Worm (Caenorhabditis elegans) whole organism, late embryonic: Measurements from ENCODE around the gene ZC443.7.
A peak's percentile ranks its signal among the peaks of the same experiment; 100 is the strongest.

Source experiments
- C08G9.2 ChIP-seq: sonication (generic microtip); optimal IDR thresholded peaks from 2 replicates; lab custom pipeline; 2016; ENCODE audit warnings: mild to moderate bottlenecking, missing genetic modification characterization, moderate library complexity, missing compliant biosample characterization
- K02D7.2 ChIP-seq: sonication (generic microtip); optimal IDR thresholded peaks from 2 replicates; lab custom pipeline; 2017; ENCODE audit warnings: mild to moderate bottlenecking, missing genetic modification characterization, missing compliant biosample characterization
- T23F11.4 ChIP-seq: fragments of 200-800 bp; sonication (Bioruptor generic); optimal IDR thresholded peaks from 2 replicates; lab custom pipeline; 2018; ENCODE audit warnings: mild to moderate bottlenecking, missing genetic modification characterization, missing compliant biosample characterization
- ahr-1 ChIP-seq: sonication (generic microtip); optimal IDR thresholded peaks from 2 replicates; lab custom pipeline; 2016; ENCODE audit warnings: missing genetic modification characterization, missing compliant biosample characterization
- ceh-14 ChIP-seq: sonication (generic microtip); optimal IDR thresholded peaks from 2 replicates; lab custom pipeline; 2016; ENCODE audit warnings: missing genotype, missing genetic modification characterization, missing compliant biosample characterization
- ceh-18 ChIP-seq: sonication (generic microtip); optimal IDR thresholded peaks from 2 replicates; lab custom pipeline; 2016; ENCODE audit warnings: missing genetic modification characterization, missing compliant biosample characterization
- ceh-2 ChIP-seq: sonication (generic microtip); optimal IDR thresholded peaks from 2 replicates; lab custom pipeline; 2016; ENCODE audit warnings: missing genotype, missing genetic modification characterization, missing compliant biosample characterization
- ceh-22 ChIP-seq: sonication (generic microtip); optimal IDR thresholded peaks from 2 replicates; lab custom pipeline; 2017; ENCODE audit warnings: missing biosample characterization, missing genetic modification characterization
- ceh-24 ChIP-seq: sonication (generic microtip); optimal IDR thresholded peaks from 2 replicates; lab custom pipeline; 2016; ENCODE audit warnings: mild to moderate bottlenecking, missing genetic modification characterization, missing compliant biosample characterization
- ceh-31 ChIP-seq: sonication (generic microtip); optimal IDR thresholded peaks from 2 replicates; lab custom pipeline; 2016; ENCODE audit warnings: missing genetic modification characterization, missing compliant biosample characterization
- ceh-34 ChIP-seq: sonication (generic microtip); optimal IDR thresholded peaks from 2 replicates; lab custom pipeline; 2016; ENCODE audit warnings: mild to moderate bottlenecking, missing genetic modification characterization, missing compliant biosample characterization
- ceh-9 ChIP-seq: sonication (generic microtip); optimal IDR thresholded peaks from 2 replicates; lab custom pipeline; 2016; ENCODE audit warnings: mild to moderate bottlenecking, missing genetic modification characterization, inconsistent platforms, missing compliant biosample characterization
- che-1 ChIP-seq: sonication (generic microtip); optimal IDR thresholded peaks from 2 replicates; lab custom pipeline; 2016; ENCODE audit warnings: mild to moderate bottlenecking, missing genetic modification characterization, missing compliant biosample characterization
- dmd-4 ChIP-seq: sonication (generic microtip); optimal IDR thresholded peaks from 2 replicates; lab custom pipeline; 2016; ENCODE audit warnings: borderline replicate concordance, missing genetic modification characterization, missing compliant biosample characterization
- dve-1 ChIP-seq: sonication (generic microtip); optimal IDR thresholded peaks from 2 replicates; lab custom pipeline; 2017; ENCODE audit warnings: antibody characterized with exemption, mild to moderate bottlenecking, missing genetic modification characterization, missing compliant biosample characterization
- elt-2 ChIP-seq: sonication (generic microtip); optimal IDR thresholded peaks from 2 replicates; lab custom pipeline; 2016; ENCODE audit warnings: missing genetic modification reagents, missing genetic modification characterization, missing compliant biosample characterization
- elt-4 ChIP-seq: sonication (generic microtip); optimal IDR thresholded peaks from 2 replicates; lab custom pipeline; 2016; ENCODE audit warnings: missing genetic modification characterization, missing compliant biosample characterization
- fkh-10 ChIP-seq: fragments of 150-350 bp; optimal IDR thresholded peaks from 2 replicates; lab custom pipeline; 2014; ENCODE audit warnings: missing biosample characterization, missing genetic modification reagents, missing genetic modification characterization
- hlh-13 ChIP-seq: fragments of 200-800 bp; sonication (Bioruptor generic); optimal IDR thresholded peaks from 2 replicates; lab custom pipeline; 2018; ENCODE audit warnings: mild to moderate bottlenecking, missing genetic modification characterization, missing compliant biosample characterization
- hlh-6 ChIP-seq: sonication (generic microtip); optimal IDR thresholded peaks from 2 replicates; lab custom pipeline; 2016; ENCODE audit warnings: missing genotype, missing genetic modification characterization, missing compliant biosample characterization
- lin-11 ChIP-seq: fragments of 200-800 bp; sonication (Bioruptor generic); optimal IDR thresholded peaks from 2 replicates; lab custom pipeline; 2018; ENCODE audit warnings: mild to moderate bottlenecking, missing genetic modification characterization, missing compliant biosample characterization
- madf-2 ChIP-seq: sonication (generic microtip); optimal IDR thresholded peaks from 2 replicates; lab custom pipeline; 2017; ENCODE audit warnings: missing genetic modification characterization, missing compliant biosample characterization
- mec-3 ChIP-seq: sonication (generic microtip); optimal IDR thresholded peaks from 2 replicates; lab custom pipeline; 2016; ENCODE audit warnings: borderline replicate concordance, missing genetic modification characterization, missing compliant biosample characterization
- nfya-1 ChIP-seq: sonication (generic microtip); optimal IDR thresholded peaks from 2 replicates; lab custom pipeline; 2017; ENCODE audit warnings: missing genetic modification characterization, mild to moderate bottlenecking, missing compliant biosample characterization, antibody characterized with exemption, moderate library complexity
- nhr-232 ChIP-seq: sonication (generic microtip); optimal IDR thresholded peaks from 2 replicates; lab custom pipeline; 2016; ENCODE audit warnings: missing genetic modification characterization, missing compliant biosample characterization
- npax-4 ChIP-seq: sonication (generic microtip); optimal IDR thresholded peaks from 2 replicates; lab custom pipeline; 2016; ENCODE audit warnings: missing genetic modification characterization, missing compliant biosample characterization
- odd-2 ChIP-seq: sonication (generic microtip); optimal IDR thresholded peaks from 2 replicates; lab custom pipeline; 2017; ENCODE audit warnings: antibody characterized with exemption, mild to moderate bottlenecking, missing genetic modification characterization, missing compliant biosample characterization
- pag-3 ChIP-seq: sonication (generic microtip); optimal IDR thresholded peaks from 2 replicates; lab custom pipeline; 2016; ENCODE audit warnings: missing compliant biosample characterization, missing genetic modification characterization, borderline replicate concordance
- pros-1 ChIP-seq: fragments of 150-350 bp; optimal IDR thresholded peaks from 2 replicates; lab custom pipeline; 2014; ENCODE audit warnings: missing biosample characterization, missing genetic modification reagents, missing genetic modification characterization
- rnt-1 ChIP-seq: sonication (generic microtip); optimal IDR thresholded peaks from 2 replicates; lab custom pipeline; 2016; ENCODE audit warnings: missing genetic modification characterization, missing compliant biosample characterization
- sox-2 ChIP-seq: fragments of 200-800 bp; sonication (Bioruptor generic); IDR thresholded peaks from 2 replicates; pipeline ENCODE4 v1.3.6; 2022; ENCODE audit warnings: missing genetic modification reagents, missing genetic modification characterization, missing compliant biosample characterization
- syd-9 ChIP-seq: sonication (generic microtip); optimal IDR thresholded peaks from 2 replicates; lab custom pipeline; 2016; ENCODE audit warnings: mild to moderate bottlenecking, missing genetic modification characterization, moderate library complexity, missing compliant biosample characterization
- tbx-2 ChIP-seq: sonication (generic microtip); optimal IDR thresholded peaks from 2 replicates; lab custom pipeline; 2016; ENCODE audit warnings: missing genetic modification characterization, missing compliant biosample characterization
- tbx-7 ChIP-seq: sonication (generic microtip); optimal IDR thresholded peaks from 2 replicates; lab custom pipeline; 2016; ENCODE audit warnings: missing genotype, missing genetic modification characterization, missing compliant biosample characterization
- unc-3 ChIP-seq, 2 experiments: fragments of 200-800 bp in 1 of 2; sonication (Bioruptor generic) in 1 of 2; sonication (generic microtip) in 1 of 2; conservative IDR thresholded peaks in 1 of 2; optimal IDR thresholded peaks in 1 of 2; 2 replicates each; pipeline versions ENCODE4 v1.3.6 to Lab custom; 2016 to 2022; ENCODE audit warnings: missing compliant biosample characterization in 2 of 2, missing genetic modification characterization in 2 of 2, missing genetic modification reagents in 1 of 2
- unc-86 ChIP-seq: sonication (generic microtip); optimal IDR thresholded peaks from 2 replicates; lab custom pipeline; 2016; ENCODE audit warnings: missing genetic modification characterization, missing compliant biosample characterization
- zip-5 ChIP-seq: sonication (generic microtip); optimal IDR thresholded peaks from 2 replicates; lab custom pipeline; 2016; ENCODE audit warnings: missing genetic modification characterization, missing compliant biosample characterization

Gene ZC443.7

DNA sequence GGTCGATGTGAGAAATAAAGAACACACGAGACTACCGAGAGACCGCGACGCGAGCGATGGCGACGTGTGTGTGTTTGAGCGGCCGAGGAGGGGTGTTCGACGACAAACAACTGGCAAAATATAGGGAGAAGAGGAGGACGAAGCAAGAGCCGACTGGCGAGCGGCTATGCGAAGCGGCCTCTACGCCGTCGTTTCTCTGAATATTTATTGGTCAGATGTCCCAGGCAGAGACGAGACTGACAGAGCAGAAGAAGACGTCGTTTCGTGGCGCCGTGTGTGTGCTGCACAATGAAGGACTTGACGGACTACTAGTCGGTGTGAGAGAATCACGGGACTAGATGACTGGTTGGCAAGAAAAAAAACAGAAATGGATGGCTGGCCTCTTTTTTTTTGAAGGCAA lies 12.9 kb downstream of the ZC443.7 start:
- TF ChIP-seq ceh-14 (tag; lab: Kevin White, UChicago) (peak; percentile 4), ceh-24 (tag; lab: Kevin White, UChicago) (no peak), hlh-6 (tag; lab: Kevin White, UChicago) (peak; percentile 41), nfya-1 (tag; lab: Kevin White, UChicago) (no peak), dmd-4 (tag; lab: Kevin White, UChicago) (no peak), ceh-2 (tag; lab: Kevin White, UChicago) (peak; percentile 13), mec-3 (tag; lab: Kevin White, UChicago) (no peak), tbx-2 (tag; lab: Kevin White, UChicago) (peak; percentile 20), syd-9 (peak; percentile 20)
- TF ChIP-seq, all 69 proteins: peak for 5

DNA sequence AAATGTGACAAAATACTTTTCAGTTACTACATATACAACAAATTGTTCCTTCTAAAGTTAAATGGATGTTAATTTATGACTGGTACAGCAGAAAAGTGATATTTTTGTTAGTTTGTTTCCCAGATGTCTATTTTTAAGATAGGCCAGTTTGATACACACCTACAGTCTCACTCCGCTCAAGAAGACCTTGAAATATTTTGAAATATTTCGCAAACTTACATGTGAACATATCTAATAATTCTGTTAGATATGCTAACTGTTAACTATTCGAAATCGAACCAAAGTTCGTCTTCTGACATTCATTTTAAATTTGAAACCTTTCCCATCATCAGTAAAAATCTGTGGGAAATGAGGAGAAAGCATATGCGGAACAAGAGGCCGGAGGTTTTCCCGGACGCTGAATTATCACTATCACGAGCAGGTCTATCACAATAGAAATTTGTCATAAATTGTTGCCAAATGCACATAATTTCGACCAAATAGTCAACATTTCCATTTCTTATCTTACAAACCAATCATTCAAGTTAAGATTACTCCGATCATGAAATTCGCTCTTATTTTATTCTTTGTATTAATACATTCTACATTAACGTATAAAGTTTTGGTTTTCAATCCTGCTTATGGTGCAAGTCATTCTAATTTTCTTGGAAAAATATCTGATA lies 13.6 kb downstream of the ZC443.7 start, which contains the start of the genes ZC443.4 and ugt-18:
ZC443.4 (minus strand) TSS at position 95 of the 662 bp plus-strand sequence.
ugt-18 (plus strand) TSS at position 469 of the 662 bp plus-strand sequence.
- TF ChIP-seq npax-4 (no peak), tbx-7 (tag; lab: Kevin White, UChicago) (no peak), ceh-9 (tag; lab: Kevin White, UChicago) (no peak), pros-1 (tag; lab: Kevin White, UChicago) (no peak), dve-1 (no peak), ceh-18 (tag; lab: Kevin White, UChicago) (no peak), pag-3 (tag; lab: Kevin White, UChicago) (no peak), nfya-1 (tag; lab: Kevin White, UChicago) (no peak), unc-3 (GFP tag; conservative IDR thresholded peaks at IDR 0.05; lab: Robert Waterston, UW) (no peak), unc-3 (tag; optimal IDR thresholded peaks at IDR 0.05; lab: Kevin White, UChicago) (no peak), unc-86 (tag; lab: Kevin White, UChicago) (no peak), odd-2 (tag; lab: Kevin White, UChicago) (no peak), zip-5 (tag; lab: Kevin White, UChicago) (no peak), ceh-31 (tag; lab: Kevin White, UChicago) (no peak), ceh-14 (tag; lab: Kevin White, UChicago) (no peak), sox-2 (GFP tag; lab: Robert Waterston, UW) (no peak), nhr-232 (no peak), ahr-1 (tag; lab: Kevin White, UChicago) (no peak), lin-11 (tag; lab: Kevin White, UChicago) (no peak), rnt-1 (no peak)

DNA sequence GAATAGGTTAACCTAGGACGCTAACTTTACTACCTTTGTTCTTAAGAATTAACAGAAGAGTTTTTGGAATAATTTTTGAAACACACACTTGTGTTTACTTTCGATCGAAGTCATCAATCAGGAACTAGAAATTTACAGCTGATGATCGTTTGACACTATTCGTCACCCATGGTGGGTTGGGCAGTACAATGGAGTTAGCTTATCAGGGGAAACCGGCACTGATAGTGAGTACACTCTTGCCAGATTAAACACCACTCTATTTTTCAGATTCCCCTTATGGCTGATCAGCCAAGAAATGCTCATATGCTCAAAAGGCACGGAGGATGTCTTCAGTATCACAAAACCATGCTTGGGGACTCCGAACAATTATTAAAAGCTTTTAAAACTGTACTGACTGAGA lies 15.8 kb downstream of the ZC443.7 start:
- peak; percentile 61 for TF ChIP-seq elt-2
- TF ChIP-seq dmd-4 (tag; lab: Kevin White, UChicago), result no peak

- TF ChIP-seq C08G9.2 (tag; lab: Kevin White, UChicago) (no peak), elt-2 (peak; percentile 1)
Observed at ce11 chrV:12824777-12825176, 18.5 kb downstream of the ZC443.7 start, which contains the start of gene ugt-16. TSS of gene ugt-16 (plus strand) at chrV:12825024.

DNA sequence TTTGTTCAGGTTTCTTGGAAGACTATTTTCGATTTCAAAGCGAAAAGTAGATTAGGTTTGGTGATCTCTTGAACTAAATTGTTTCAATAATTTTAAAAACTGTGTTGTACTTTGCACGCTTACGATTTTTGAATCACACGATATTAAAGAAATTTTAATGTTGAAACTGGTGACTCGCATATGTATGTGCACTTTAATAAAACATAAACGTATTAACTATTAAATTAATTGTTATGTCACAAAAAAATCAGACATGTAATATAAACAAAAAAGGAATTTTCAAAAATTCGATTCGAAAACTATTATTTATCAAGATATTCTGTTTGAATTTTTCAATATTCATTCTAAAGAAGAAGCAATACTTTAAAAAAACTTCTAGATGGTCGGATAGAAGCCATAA lies 20.9 kb downstream of the ZC443.7 start, which contains the start of gene ugt-15:
ugt-15 (plus strand) TSS at position 301 of the 400 bp plus-strand sequence.
- TF ChIP-seq hlh-13 (GFP tag; lab: Kevin White, UChicago) (no peak), pag-3 (tag; lab: Kevin White, UChicago) (no peak), fkh-10 (GFP tag; lab: Kevin White, UChicago) (no peak), ceh-22 (no peak), elt-2 (no peak), tbx-2 (tag; lab: Kevin White, UChicago) (no peak), che-1 (tag; lab: Kevin White, UChicago) (no peak), K02D7.2 (tag; lab: Kevin White, UChicago) (no peak), T23F11.4 (GFP tag; lab: Kevin White, UChicago) (no peak), madf-2 (tag; lab: Kevin White, UChicago) (no peak), hlh-6 (tag; lab: Kevin White, UChicago) (no peak), ceh-34 (tag; lab: Kevin White, UChicago) (no peak), ahr-1 (tag; lab: Kevin White, UChicago) (no peak), zip-5 (tag; lab: Kevin White, UChicago) (no peak), elt-4 (tag; lab: Kevin White, UChicago) (no peak), lin-11 (tag; lab: Kevin White, UChicago) (no peak), ceh-31 (tag; lab: Kevin White, UChicago) (no peak), ceh-9 (tag; lab: Kevin White, UChicago) (no peak)
